Fruit fly (Drosophila melanogaster): ENCODE measurements around the gene CG13855.

DNA sequence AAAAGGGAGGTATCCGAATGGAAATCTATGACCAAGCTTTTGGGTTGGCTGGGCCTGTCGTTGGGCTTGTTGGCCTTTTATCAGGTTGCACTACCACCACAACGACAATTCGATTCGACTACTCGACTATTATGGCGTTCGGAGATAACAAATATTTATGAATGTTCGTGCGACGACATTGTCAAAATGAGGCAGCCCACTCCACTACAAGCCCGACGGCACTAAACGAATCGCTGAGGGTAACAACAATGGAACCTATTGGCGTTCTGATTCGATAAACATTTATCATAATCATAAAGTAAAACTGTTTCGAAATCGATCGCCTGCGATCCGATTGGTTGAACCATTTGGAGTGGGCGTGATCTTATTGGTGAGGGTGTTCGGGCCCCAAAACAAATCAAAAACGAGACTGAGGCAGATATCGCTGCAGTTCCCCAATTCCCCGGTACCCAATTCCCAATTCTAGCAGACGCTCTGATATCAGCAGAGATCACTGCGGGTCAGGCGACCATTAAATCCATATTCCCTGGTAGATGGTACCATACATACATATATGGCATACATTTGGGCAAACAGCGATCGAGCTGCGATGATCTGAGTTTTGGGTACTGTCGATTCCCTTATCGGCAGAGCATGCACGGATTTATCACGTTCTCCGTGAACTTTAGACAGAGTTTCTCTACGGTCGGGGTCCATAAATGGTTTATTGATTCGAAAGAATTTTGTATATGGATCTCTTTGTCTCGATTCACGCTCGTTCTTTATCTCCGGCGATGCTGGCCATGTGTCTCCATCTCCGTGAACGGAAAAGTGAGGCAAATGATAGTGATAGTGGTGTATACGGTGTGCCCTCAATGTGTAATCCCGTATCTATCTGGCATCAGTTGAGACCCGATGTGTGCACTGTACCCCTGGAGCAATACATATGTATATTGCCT, 48.9 kb downstream of the CG13855 start:
- no peak for TF ChIP-seq CrebA (GFP tag; optimal IDR thresholded peaks at IDR 0.05; ENCODE audit: borderline replicate concordance)
- TF ChIP-seq Abd-B (GFP tag; optimal IDR thresholded peaks at IDR 0.05), result no peak
- no peak for TF ChIP-seq Dfd (GFP tag; optimal IDR thresholded peaks at IDR 0.05)
- no peak for TF ChIP-seq OdsH (GFP tag; optimal IDR thresholded peaks at IDR 0.05)
- no peak for TF ChIP-seq N (GFP tag; optimal IDR thresholded peaks at IDR 0.05)
- no peak for TF ChIP-seq foxo (GFP tag; optimal IDR thresholded peaks at IDR 0.05)
- TF ChIP-seq br (GFP tag; optimal IDR thresholded peaks at IDR 0.05), result no peak
